Worm (Caenorhabditis elegans): ENCODE data around the gene C27A2.8.

The C27A2.8 gene

DNA sequence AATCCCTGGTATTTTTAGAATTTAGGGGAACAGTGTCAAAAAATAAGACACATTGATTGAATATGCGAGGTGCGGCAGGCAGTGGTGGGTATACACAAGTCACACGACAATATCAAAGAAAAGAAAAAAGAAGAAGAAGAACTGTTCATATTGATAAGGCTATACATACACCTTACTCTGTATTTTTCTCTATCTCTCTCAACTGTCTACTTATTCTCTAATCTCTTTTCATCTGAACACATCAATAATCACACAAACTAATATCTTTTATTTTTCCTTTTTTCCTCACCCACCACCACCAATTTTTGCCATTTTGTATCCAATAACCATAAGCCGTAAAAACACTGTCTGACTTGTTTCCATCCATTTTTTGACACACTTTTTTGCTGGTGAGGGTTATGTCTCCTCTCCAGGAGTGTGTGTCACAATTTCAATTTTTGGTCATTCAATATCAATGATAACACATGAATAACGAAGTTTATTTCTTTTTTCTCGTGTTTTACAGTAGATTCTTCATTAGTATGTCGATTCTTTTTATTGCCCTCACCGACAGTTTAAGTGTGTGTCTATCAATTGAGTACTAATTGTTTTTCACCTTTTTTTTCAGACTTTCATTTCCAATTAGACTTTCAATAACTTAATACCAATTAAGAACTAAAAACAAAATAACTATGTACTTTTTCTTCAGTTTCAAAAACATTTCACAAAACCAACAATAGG, 48.3 kb downstream of the C27A2.8 start:
- TF ChIP-seq tab-1 (GFP tag; IDR thresholded peaks at IDR 0.05), result no peak

DNA sequence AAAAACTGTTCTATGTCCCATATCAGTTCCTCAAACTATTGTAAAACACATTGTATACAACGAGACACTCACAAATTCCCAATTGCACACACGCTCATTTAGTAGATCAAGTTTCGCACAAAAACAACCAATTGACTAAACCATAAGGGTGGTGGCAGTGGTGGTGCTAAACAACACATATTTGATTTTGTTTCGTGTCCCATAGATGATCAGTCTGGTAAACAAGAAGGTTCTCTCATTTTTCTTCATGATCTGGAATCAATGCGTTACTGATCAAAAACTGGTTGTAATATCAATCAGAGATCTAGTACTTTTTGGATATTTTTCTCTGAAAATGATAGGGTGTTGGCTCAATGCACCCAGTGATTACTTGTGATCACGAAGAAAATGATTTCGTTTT, 49.3 kb downstream of the C27A2.8 start:
- TF ChIP-seq flt-1 (GFP tag; IDR thresholded peaks at IDR 0.05), result no peak
- no peak for TF ChIP-seq tab-1 (GFP tag; IDR thresholded peaks at IDR 0.05)
- TF ChIP-seq med-1 (GFP tag; optimal IDR thresholded peaks at IDR 0.05; ENCODE audit: insufficient read depth), result no peak
- TF ChIP-seq ref-1 (GFP tag; conservative IDR thresholded peaks at IDR 0.05), result no peak
- TF ChIP-seq T22C8.4 (GFP tag; IDR thresholded peaks at IDR 0.05), result no peak
- TF ChIP-seq cog-1 (tag; optimal IDR thresholded peaks at IDR 0.05), result no peak
- TF ChIP-seq ztf-29 (GFP tag; IDR thresholded peaks at IDR 0.05), result no peak
- no peak for TF ChIP-seq klf-2 (GFP tag; conservative IDR thresholded peaks at IDR 0.05)
- TF ChIP-seq ztf-23 (GFP tag; IDR thresholded peaks at IDR 0.05), result no peak
